Fruit fly (Drosophila melanogaster) whole organism, wandering third instar larva: ENCODE measurements around the gene CG15385.

Experiments
- Abd-B ChIP-seq: fragments of >200 bp; optimal IDR thresholded peaks from 2 replicates; lab custom pipeline; 2017; ENCODE audit warnings: missing biosample characterization, missing genetic modification characterization
- CG32264 ChIP-seq: fragments of 200-800 bp; sonication (Bioruptor generic); optimal IDR thresholded peaks from 2 replicates; lab custom pipeline; 2016; ENCODE audit warnings: missing biosample characterization, missing genetic modification characterization
- CG9705 ChIP-seq: fragments of 200-800 bp; sonication (Bioruptor generic); optimal IDR thresholded peaks from 2 replicates; lab custom pipeline; 2018; ENCODE audit warnings: missing biosample characterization, mild to moderate bottlenecking, missing genetic modification characterization
- CrebA ChIP-seq: fragments of 200-800 bp; sonication (Bioruptor generic); optimal IDR thresholded peaks from 2 replicates; lab custom pipeline; 2016; ENCODE audit warnings: missing biosample characterization, mild to moderate bottlenecking, missing genetic modification characterization, borderline replicate concordance
- Dfd ChIP-seq: fragments of >200 bp; optimal IDR thresholded peaks from 2 replicates; lab custom pipeline; 2017; ENCODE audit warnings: missing biosample characterization, missing genetic modification characterization
- Dif ChIP-seq: fragments of 200-275, 200-300 bp; sonication (Bioruptor generic); optimal IDR thresholded peaks from 2 replicates; lab custom pipeline; 2018; ENCODE audit warnings: missing biosample characterization, missing genetic modification characterization; ENCODE audit not compliant: partially characterized antibody
- GATAd ChIP-seq: sonication (Bioruptor generic); optimal IDR thresholded peaks from 2 replicates; lab custom pipeline; 2016; ENCODE audit warnings: missing biosample characterization, missing genetic modification characterization
- HLH106 ChIP-seq: fragments of 200-800 bp; optimal IDR thresholded peaks from 3 replicates; lab custom pipeline; 2019; ENCODE audit warnings: missing biosample characterization, mild to moderate bottlenecking, missing genetic modification characterization, moderate library complexity
- Hnf4 ChIP-seq: fragments of 200-800 bp; sonication (Bioruptor generic); optimal IDR thresholded peaks from 2 replicates; lab custom pipeline; 2016; ENCODE audit warnings: missing biosample characterization, mild to moderate bottlenecking, missing genetic modification characterization
- Hr78 ChIP-seq: fragments of >200 bp; optimal IDR thresholded peaks from 2 replicates; lab custom pipeline; 2017; ENCODE audit warnings: missing biosample characterization, missing genetic modification characterization
- Hr83 ChIP-seq: fragments of 200-300 bp; sonication (Bioruptor generic); optimal IDR thresholded peaks from 2 replicates; lab custom pipeline; 2016; ENCODE audit warnings: missing biosample characterization, mild to moderate bottlenecking, missing genetic modification characterization, moderate library complexity; ENCODE audit not compliant: poor library complexity, severe bottlenecking
- Jra ChIP-seq: sonication (Bioruptor generic); optimal IDR thresholded peaks from 2 replicates; lab custom pipeline; 2016; ENCODE audit warnings: missing biosample characterization, missing genetic modification characterization
- Mio ChIP-seq: sonication (Bioruptor generic); optimal IDR thresholded peaks from 2 replicates; lab custom pipeline; 2016; ENCODE audit warnings: missing biosample characterization, missing genetic modification characterization
- Myc ChIP-seq: fragments of >200 bp; optimal IDR thresholded peaks from 2 replicates; lab custom pipeline; 2017
- N ChIP-seq: fragments of >200 bp; optimal IDR thresholded peaks from 2 replicates; lab custom pipeline; 2018; ENCODE audit warnings: missing biosample characterization, missing external identifiers, missing genetic modification characterization
- OdsH ChIP-seq: fragments of 200-800 bp; sonication (Bioruptor generic); optimal IDR thresholded peaks from 2 replicates; lab custom pipeline; 2016; ENCODE audit warnings: missing biosample characterization, mild to moderate bottlenecking, missing genetic modification characterization
- Rel ChIP-seq, 2 experiments: fragments of 200-800 bp; sonication (Bioruptor generic) in 1 of 2; optimal IDR thresholded peaks; 2 replicates in 1 of 2; 3 replicates in 1 of 2; lab custom pipeline; 2016 to 2019; ENCODE audit warnings: mild to moderate bottlenecking in 2 of 2, missing biosample characterization in 2 of 2, missing genetic modification characterization in 2 of 2, moderate library complexity in 1 of 2
- Sp1 ChIP-seq: fragments of 200-800 bp; sonication (Bioruptor generic); optimal IDR thresholded peaks from 3 replicates; lab custom pipeline; 2019; ENCODE audit warnings: missing biosample characterization, mild to moderate bottlenecking, missing genetic modification characterization, moderate library complexity
- Vsx2 ChIP-seq: fragments of 200-300, 225-300 bp; sonication (Bioruptor generic); optimal IDR thresholded peaks from 2 replicates; lab custom pipeline; 2018; ENCODE audit warnings: missing biosample characterization, missing genetic modification characterization; ENCODE audit not compliant: partially characterized antibody
- br ChIP-seq: fragments of 200-800 bp; sonication (Bioruptor generic); optimal IDR thresholded peaks from 2 replicates; lab custom pipeline; 2016; ENCODE audit warnings: missing biosample characterization, missing genetic modification characterization
- brk ChIP-seq: fragments of 200-800 bp; sonication (Bioruptor generic); optimal IDR thresholded peaks from 2 replicates; lab custom pipeline; 2016; ENCODE audit warnings: missing biosample characterization, mild to moderate bottlenecking, missing genetic modification characterization
- dl ChIP-seq, 2 experiments: fragments of 175-275, 200-275 bp in 1 of 2; fragments of 200-275 bp in 1 of 2; sonication (Bioruptor generic); optimal IDR thresholded peaks; lab custom pipeline; 2018; ENCODE audit warnings: mild to moderate bottlenecking in 2 of 2, missing biosample characterization in 2 of 2, missing genetic modification characterization in 2 of 2, moderate library complexity in 2 of 2; ENCODE audit not compliant: partially characterized antibody in 2 of 2, insufficient read depth in 1 of 2
- dmrt93B ChIP-seq: fragments of 200-800 bp; sonication (Bioruptor generic); optimal IDR thresholded peaks from 2 replicates; lab custom pipeline; 2018; ENCODE audit warnings: missing biosample characterization, mild to moderate bottlenecking, missing genetic modification characterization
- dsf ChIP-seq: sonication (Bioruptor generic); optimal IDR thresholded peaks from 2 replicates; lab custom pipeline; 2016; ENCODE audit warnings: missing biosample characterization, missing genetic modification characterization, borderline replicate concordance
- ey ChIP-seq: fragments of 200-800 bp; sonication (Bioruptor generic); optimal IDR thresholded peaks from 2 replicates; lab custom pipeline; 2016; ENCODE audit warnings: missing biosample characterization, missing genetic modification characterization
- foxo ChIP-seq, 2 experiments: fragments of 200-800 bp; sonication (Bioruptor generic); optimal IDR thresholded peaks; 2 replicates in 1 of 2; 3 replicates in 1 of 2; lab custom pipeline; 2016 to 2017; ENCODE audit warnings: missing biosample characterization in 2 of 2, missing genetic modification characterization in 2 of 2
- fru ChIP-seq: fragments of 200-800 bp; sonication (Bioruptor generic); optimal IDR thresholded peaks from 3 replicates; lab custom pipeline; 2016; ENCODE audit warnings: missing biosample characterization, mild to moderate bottlenecking, missing genetic modification characterization
- h ChIP-seq: fragments of 200-800 bp; sonication (Bioruptor generic); optimal IDR thresholded peaks from 3 replicates; lab custom pipeline; 2016; ENCODE audit warnings: missing biosample characterization, mild to moderate bottlenecking, missing genetic modification characterization
- jim ChIP-seq: fragments of 175-275, 200-325 bp; sonication (Bioruptor generic); optimal IDR thresholded peaks from 2 replicates; lab custom pipeline; 2016; ENCODE audit warnings: missing biosample characterization, mild to moderate bottlenecking, missing genetic modification characterization
- lola ChIP-seq: fragments of >200 bp; optimal IDR thresholded peaks from 2 replicates; lab custom pipeline; 2017; ENCODE audit warnings: missing biosample characterization, missing genetic modification characterization
- pan ChIP-seq: fragments of >200 bp; optimal IDR thresholded peaks from 2 replicates; lab custom pipeline; 2017
- psq ChIP-seq: fragments of 200-800 bp; sonication (Bioruptor generic); optimal IDR thresholded peaks from 3 replicates; lab custom pipeline; 2017; ENCODE audit warnings: missing biosample characterization, mild to moderate bottlenecking, missing genetic modification characterization, moderate library complexity
- rgr ChIP-seq: fragments of 200-800 bp; sonication (Bioruptor generic); optimal IDR thresholded peaks from 3 replicates; lab custom pipeline; 2016; ENCODE audit warnings: missing biosample characterization, mild to moderate bottlenecking, missing genetic modification characterization
- sage ChIP-seq: fragments of 200-800 bp; sonication (Bioruptor generic); optimal IDR thresholded peaks from 2 replicates; lab custom pipeline; 2016; ENCODE audit warnings: missing biosample characterization, mild to moderate bottlenecking, missing genetic modification characterization
- sv ChIP-seq: fragments of 200-800 bp; sonication (Bioruptor generic); optimal IDR thresholded peaks from 3 replicates; lab custom pipeline; 2016; ENCODE audit warnings: missing biosample characterization, missing genetic modification characterization
- tai ChIP-seq: sonication (Bioruptor generic); optimal IDR thresholded peaks from 2 replicates; lab custom pipeline; 2016; ENCODE audit warnings: missing biosample characterization, missing genetic modification characterization
- usp ChIP-seq: fragments of >200 bp; optimal IDR thresholded peaks from 2 replicates; lab custom pipeline; 2017; ENCODE audit warnings: missing biosample characterization, missing genetic modification characterization
- woc ChIP-seq: sonication (Bioruptor generic); optimal IDR thresholded peaks from 2 replicates; lab custom pipeline; 2016; ENCODE audit warnings: missing biosample characterization, mild to moderate bottlenecking, missing genetic modification characterization

CG15385 gene

DNA sequence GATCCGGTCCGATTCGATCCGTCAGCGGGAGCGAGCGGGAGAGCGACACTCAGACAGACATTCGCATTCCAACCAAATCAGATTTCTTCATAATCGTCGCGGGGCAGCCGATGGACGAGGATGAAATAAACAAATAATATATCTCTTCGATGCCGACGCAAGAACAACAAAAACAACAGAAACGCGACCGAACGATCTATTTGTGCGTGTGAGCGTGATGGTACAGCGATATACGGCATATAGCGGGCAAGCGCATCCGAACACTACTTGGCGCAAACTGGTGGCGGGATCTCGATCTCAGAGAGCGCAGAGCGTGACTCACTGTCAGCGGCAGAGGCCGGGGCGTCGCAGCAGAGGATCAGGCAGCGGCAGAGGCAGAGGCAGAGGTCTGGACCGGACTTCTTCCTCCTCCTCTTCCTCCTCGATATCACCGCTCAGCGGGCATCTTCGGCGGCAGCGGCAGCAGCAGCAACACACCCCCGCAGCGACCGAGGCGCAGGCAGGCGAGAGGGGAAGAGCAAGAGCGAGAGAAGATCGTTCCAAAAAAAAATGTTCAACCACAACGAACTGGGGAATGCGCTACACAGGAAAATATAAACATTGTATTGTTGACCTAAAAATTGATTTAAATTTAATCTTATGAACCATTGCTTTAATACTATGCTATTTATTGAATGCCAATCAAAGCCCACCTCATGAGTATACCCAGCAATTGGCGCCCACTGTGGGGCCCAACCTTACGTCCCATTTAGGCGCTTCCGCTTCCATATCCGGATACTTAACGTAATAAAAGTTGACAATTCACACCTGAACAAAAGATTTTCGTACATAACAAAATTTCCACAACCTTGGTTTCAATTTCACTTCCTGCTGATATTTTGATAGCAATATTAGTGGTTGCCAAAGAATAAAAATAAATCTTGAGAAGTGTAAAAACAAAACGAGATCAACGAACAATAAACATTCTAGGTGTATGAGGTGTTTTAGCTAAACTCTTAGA lies 50.8 kb downstream of the CG15385 start:
- peak; percentile 19 for TF ChIP-seq br (GFP tag; lab: Kevin White, UChicago)
- peak; percentile 13 to 68 for TF ChIP-seq dl (GFP tag; optimal IDR thresholded peaks at IDR 0.05; lab: Kevin White, UChicago; ENCODE audit: insufficient read depth in 1 of 2, partially characterized antibody in 2 of 2)
- TF ChIP-seq CG9705, result peak; percentile 6
- TF ChIP-seq Rel (GFP tag; optimal IDR thresholded peaks at IDR 0.05; lab: Kevin White, UChicago), result no peak
- TF ChIP-seq Rel (tag; optimal IDR thresholded peaks at IDR 0.05; lab: Kevin White, UChicago), result peak; percentile 74
- TF ChIP-seq dmrt93B (GFP tag; lab: Kevin White, UChicago), result peak; percentile 54
- no peak for TF ChIP-seq lola
- peak; percentile 45 for TF ChIP-seq Sp1
- no peak for TF ChIP-seq GATAd
- no peak for TF ChIP-seq pan
- no peak for TF ChIP-seq brk (GFP tag; lab: Kevin White, UChicago)
- no peak for TF ChIP-seq Dfd (GFP tag; lab: Kevin White, UChicago)
- peak; percentile 38 for TF ChIP-seq Hnf4 (GFP tag; lab: Kevin White, UChicago)
- peak; percentile 15 for TF ChIP-seq OdsH (GFP tag; lab: Kevin White, UChicago)
- TF ChIP-seq usp (GFP tag; lab: Kevin White, UChicago), result no peak
- peak in 1 of 2 experiments; percentile 70 for TF ChIP-seq foxo (GFP tag; optimal IDR thresholded peaks at IDR 0.05; lab: Kevin White, UChicago)
- TF ChIP-seq Myc (lab: Kevin White, UChicago), result peak; percentile 39
- TF ChIP-seq h, result peak; percentile 52
- TF ChIP-seq Vsx2 (GFP tag; lab: Kevin White, UChicago), result no peak
- peak; percentile 2 for TF ChIP-seq CG32264
- TF ChIP-seq N (GFP tag; lab: Kevin White, UChicago), result no peak
- TF ChIP-seq HLH106 (tag; lab: Kevin White, UChicago), result peak; percentile 47
- peak; percentile 57 for TF ChIP-seq psq
- TF ChIP-seq rgr, result peak; percentile 49
- no peak for TF ChIP-seq CrebA
- no peak for TF ChIP-seq dsf
- no peak for TF ChIP-seq sage (GFP tag; lab: Kevin White, UChicago)
- TF ChIP-seq jim (GFP tag; lab: Kevin White, UChicago), result peak; percentile 41
- TF ChIP-seq Abd-B (GFP tag; lab: Kevin White, UChicago), result no peak
- TF ChIP-seq tai (GFP tag; lab: Kevin White, UChicago), result no peak
- peak; percentile 89 for TF ChIP-seq woc (GFP tag; lab: Kevin White, UChicago)
- TF ChIP-seq Dif (GFP tag; lab: Kevin White, UChicago), result peak; percentile 75
- peak; percentile 56 for TF ChIP-seq fru (GFP tag; lab: Kevin White, UChicago)
- TF ChIP-seq Mio, result no peak
- TF ChIP-seq Jra (GFP tag; lab: Kevin White, UChicago), result peak; percentile 91
- peak; percentile 8 for TF ChIP-seq sv (GFP tag; lab: Kevin White, UChicago)
- peak; percentile 66 for TF ChIP-seq Hr83 (GFP tag; lab: Kevin White, UChicago)
- TF ChIP-seq Hr78 (GFP tag; lab: Kevin White, UChicago), result no peak
- peak; percentile 53 for TF ChIP-seq ey (GFP tag; lab: Kevin White, UChicago)
